Worm (Caenorhabditis elegans): Measurements from ENCODE around the gene madd-2.

madd-2 gene

ce11 chrV:1201717-1202116 lies 33.5 kb downstream of the madd-2 start:
- TF ChIP-seq hmg-4 (GFP tag; optimal IDR thresholded peaks at IDR 0.05) (no peak), pes-1 (GFP tag; IDR thresholded peaks at IDR 0.05) (no peak), hmbx-1 (tag; optimal IDR thresholded peaks at IDR 0.05) (no peak), ceh-13 (GFP tag; optimal IDR thresholded peaks at IDR 0.05) (no peak), B0310.2 (tag; optimal IDR thresholded peaks at IDR 0.05) (no peak)

ce11 chrV:1199219-1199889 lies 35.9 kb downstream of the madd-2 start, which contains the start of gene Y50D4A.6:
Gene Y50D4A.6, minus strand, starts transcription at chrV:1199269.
- TF ChIP-seq sea-1 (GFP tag; conservative IDR thresholded peaks at IDR 0.05), result no peak
- no peak for TF ChIP-seq ceh-36 (tag; optimal IDR thresholded peaks at IDR 0.05)
- no peak for TF ChIP-seq ama-1 (optimal IDR thresholded peaks at IDR 0.05)
- no peak for TF ChIP-seq ceh-13 (GFP tag; optimal IDR thresholded peaks at IDR 0.05)
- no peak for TF ChIP-seq B0310.2 (tag; optimal IDR thresholded peaks at IDR 0.05)
- TF ChIP-seq hmbx-1 (tag; optimal IDR thresholded peaks at IDR 0.05), result no peak
- no peak for TF ChIP-seq pes-1 (GFP tag; IDR thresholded peaks at IDR 0.05)
- no peak for TF ChIP-seq ets-7 (tag; optimal IDR thresholded peaks at IDR 0.05)
- TF ChIP-seq flt-1 (GFP tag; IDR thresholded peaks at IDR 0.05), result no peak
- TF ChIP-seq scrt-1 (GFP tag; IDR thresholded peaks at IDR 0.05), result no peak

ce11 chrV:1197064-1197724 lies 38.1 kb downstream of the madd-2 start:
- peak; percentile 63 for TF ChIP-seq pes-1 (GFP tag; IDR thresholded peaks at IDR 0.05)
- TF ChIP-seq ets-7 (tag; optimal IDR thresholded peaks at IDR 0.05), result peak; percentile 33
- TF ChIP-seq aly-1 (tag; optimal IDR thresholded peaks at IDR 0.05), result peak; percentile 32
- TF ChIP-seq scrt-1 (GFP tag; IDR thresholded peaks at IDR 0.05), result peak; percentile 23; the same call in 1 of the 2 replicates
- peak; percentile 66; the same call in 1 of the 2 replicates for TF ChIP-seq sea-1 (GFP tag; conservative IDR thresholded peaks at IDR 0.05)
- TF ChIP-seq tbx-37 (GFP tag; conservative IDR thresholded peaks at IDR 0.05), result peak; percentile 24; the same call in 1 of the 2 replicates

- TF ChIP-seq aly-1 (tag; optimal IDR thresholded peaks at IDR 0.05) (no peak), F13C5.2 (tag; optimal IDR thresholded peaks at IDR 0.05) (no peak), tra-4 (tag; optimal IDR thresholded peaks at IDR 0.05) (no peak), flt-1 (GFP tag; IDR thresholded peaks at IDR 0.05) (no peak), ama-1 (optimal IDR thresholded peaks at IDR 0.05) (no peak), tbx-37 (GFP tag; conservative IDR thresholded peaks at IDR 0.05) (no peak), hmbx-1 (tag; optimal IDR thresholded peaks at IDR 0.05) (no peak), sea-1 (GFP tag; conservative IDR thresholded peaks at IDR 0.05) (no peak), ets-7 (tag; optimal IDR thresholded peaks at IDR 0.05) (no peak), hmg-4 (GFP tag; optimal IDR thresholded peaks at IDR 0.05) (no peak), ceh-36 (tag; optimal IDR thresholded peaks at IDR 0.05) (no peak)
Measured at ce11 chrV:1195995-1196394, 39.3 kb downstream of the madd-2 start, which contains the start of the genes wrb-1 and Y50D4A.4. Gene wrb-1, plus strand, starts transcription at chrV:1196072. Gene Y50D4A.4, minus strand, starts transcription at chrV:1196127.

- TF ChIP-seq F13C5.2 (tag; optimal IDR thresholded peaks at IDR 0.05) (no peak), aly-1 (tag; optimal IDR thresholded peaks at IDR 0.05) (no peak), sea-1 (GFP tag; conservative IDR thresholded peaks at IDR 0.05) (no peak)
Measured at ce11 chrV:1179279-1179678, 56.0 kb downstream of the madd-2 start, which contains the start of gene F25A2.1. Gene F25A2.1, plus strand, starts transcription at chrV:1179579.

- TF ChIP-seq ceh-13 (GFP tag; optimal IDR thresholded peaks at IDR 0.05) (no peak), hmbx-1 (tag; optimal IDR thresholded peaks at IDR 0.05) (no peak), tra-4 (tag; optimal IDR thresholded peaks at IDR 0.05) (no peak), tbx-37 (GFP tag; conservative IDR thresholded peaks at IDR 0.05) (no peak), F13C5.2 (tag; optimal IDR thresholded peaks at IDR 0.05) (no peak), hnd-1 (tag; optimal IDR thresholded peaks at IDR 0.05) (no peak), ceh-36 (tag; optimal IDR thresholded peaks at IDR 0.05) (no peak), flt-1 (GFP tag; IDR thresholded peaks at IDR 0.05) (no peak), scrt-1 (GFP tag; IDR thresholded peaks at IDR 0.05) (no peak), ets-7 (tag; optimal IDR thresholded peaks at IDR 0.05) (no peak), aly-1 (tag; optimal IDR thresholded peaks at IDR 0.05) (no peak), B0310.2 (tag; optimal IDR thresholded peaks at IDR 0.05) (no peak), ama-1 (optimal IDR thresholded peaks at IDR 0.05) (no peak), tbx-11 (GFP tag; IDR thresholded peaks at IDR 0.05) (no peak), pes-1 (GFP tag; IDR thresholded peaks at IDR 0.05) (no peak), hmg-4 (GFP tag; optimal IDR thresholded peaks at IDR 0.05) (no peak)
Measured at ce11 chrV:1176277-1176839, 58.9 kb downstream of the madd-2 start, which contains the start of gene T21H3.1. Gene T21H3.1, plus strand, starts transcription at chrV:1176724.

All from whole organism, early embryonic.